Fruit fly (Drosophila melanogaster): Measurements from ENCODE around the gene CG4854.

Gene CG4854

dm6 chr3R:19998418-19998817 is 29.4 kb upstream of the CG4854 start (continued):
- TF ChIP-seq achi (GFP tag; optimal IDR thresholded peaks at IDR 0.05) (peak; percentile 77), CG3919 (GFP tag; optimal IDR thresholded peaks at IDR 0.05) (peak; percentile 82), Met (GFP tag; optimal IDR thresholded peaks at IDR 0.05) (peak; percentile 70), CG6854 (GFP tag; optimal IDR thresholded peaks at IDR 0.05) (no peak), vri (GFP tag; optimal IDR thresholded peaks at IDR 0.05) (peak; percentile 40), ss (GFP tag; optimal IDR thresholded peaks at IDR 0.05) (peak; percentile 20 to 51), Blimp-1 (GFP tag; optimal IDR thresholded peaks at IDR 0.05) (no peak), dsx (GFP tag; optimal IDR thresholded peaks at IDR 0.05; ENCODE audit: poor library complexity, severe bottlenecking) (peak; percentile 48), Ets96B (tag; optimal IDR thresholded peaks at IDR 0.05) (peak; percentile 63), OdsH (GFP tag; optimal IDR thresholded peaks at IDR 0.05) (peak; percentile 76), Eip78C (GFP tag) (peak; percentile 87), esn (GFP tag; optimal IDR thresholded peaks at IDR 0.05) (peak; percentile 68), CG11294 (GFP tag; IDR thresholded peaks at IDR 0.05) (peak; percentile 46), Sox102F (GFP tag; optimal IDR thresholded peaks at IDR 0.05) (peak; percentile 48), CG4318 (GFP tag; optimal IDR thresholded peaks at IDR 0.05) (peak; percentile 19), lz (GFP tag; optimal IDR thresholded peaks at IDR 0.05) (peak; percentile 62), CG9139 (GFP tag; optimal IDR thresholded peaks at IDR 0.05) (peak; percentile 37), CG3032 (tag; optimal IDR thresholded peaks at IDR 0.05) (peak; percentile 62), Ets21C (GFP tag; optimal IDR thresholded peaks at IDR 0.05) (peak; percentile 40), Smox (GFP tag; optimal IDR thresholded peaks at IDR 0.05) (peak; percentile 55), CG6163 (GFP tag; IDR thresholded peaks at IDR 0.05) (peak; percentile 85), Eip93F (GFP tag; optimal IDR thresholded peaks at IDR 0.05) (no peak), Sox15 (GFP tag; optimal IDR thresholded peaks at IDR 0.05) (peak; percentile 37)

dm6 chr3R:19999474-19999873 is 28.4 kb upstream of the CG4854 start:
- TF ChIP-seq Sox15 (GFP tag; optimal IDR thresholded peaks at IDR 0.05) (peak; percentile 50), CG6808 (GFP tag; optimal IDR thresholded peaks at IDR 0.05) (peak; percentile 73), pdm3 (GFP tag; optimal IDR thresholded peaks at IDR 0.05) (peak; percentile 76), Hr39 (GFP tag; optimal IDR thresholded peaks at IDR 0.05) (peak; percentile 60), ss (GFP tag; optimal IDR thresholded peaks at IDR 0.05) (peak; percentile 20 to 54), Eip75B (GFP tag; optimal IDR thresholded peaks at IDR 0.05) (peak; percentile 58), OdsH (GFP tag; optimal IDR thresholded peaks at IDR 0.05) (peak; percentile 85), CG6854 (GFP tag; optimal IDR thresholded peaks at IDR 0.05) (peak; percentile 17), CG9139 (GFP tag; optimal IDR thresholded peaks at IDR 0.05) (peak; percentile 52), dac (GFP tag; optimal IDR thresholded peaks at IDR 0.05) (peak; percentile 32), Hr38 (GFP tag; optimal IDR thresholded peaks at IDR 0.05) (no peak), CG1621 (tag; optimal IDR thresholded peaks at IDR 0.05) (peak; percentile 56), svp (GFP tag) (peak; percentile 72), CG3032 (tag; optimal IDR thresholded peaks at IDR 0.05) (peak; percentile 83), net (GFP tag; optimal IDR thresholded peaks at IDR 0.05) (peak; percentile 80), Hr4 (GFP tag; optimal IDR thresholded peaks at IDR 0.05) (peak; percentile 74), salr (GFP tag; optimal IDR thresholded peaks at IDR 0.05) (peak; percentile 16 to 81), CG11762 (GFP tag; optimal IDR thresholded peaks at IDR 0.05; ENCODE audit: insufficient read depth) (peak; percentile 71), Sox14 (GFP tag; optimal IDR thresholded peaks at IDR 0.05) (peak; percentile 56), acj6 (GFP tag; optimal IDR thresholded peaks at IDR 0.05) (peak; percentile 87), fkh (GFP tag; optimal IDR thresholded peaks at IDR 0.05) (no peak), topi (GFP tag; optimal IDR thresholded peaks at IDR 0.05) (peak; percentile 67), Smox (GFP tag; optimal IDR thresholded peaks at IDR 0.05) (peak; percentile 73), CG6276 (GFP tag; optimal IDR thresholded peaks at IDR 0.05) (peak; percentile 40), Met (GFP tag; optimal IDR thresholded peaks at IDR 0.05) (peak; percentile 73), fd85E (GFP tag; optimal IDR thresholded peaks at IDR 0.05) (no peak), CG11902 (GFP tag; optimal IDR thresholded peaks at IDR 0.05) (peak; percentile 60), CG6163 (GFP tag; IDR thresholded peaks at IDR 0.05) (peak; percentile 80), CG15336 (GFP tag; IDR thresholded peaks at IDR 0.05) (peak; percentile 86), lz (GFP tag; optimal IDR thresholded peaks at IDR 0.05) (peak; percentile 62), Sox102F (GFP tag; optimal IDR thresholded peaks at IDR 0.05) (peak; percentile 72), Eip93F (GFP tag; optimal IDR thresholded peaks at IDR 0.05) (no peak), cyc (GFP tag; optimal IDR thresholded peaks at IDR 0.05) (peak; percentile 63), achi (GFP tag; optimal IDR thresholded peaks at IDR 0.05) (peak; percentile 85), fd59A (GFP tag; optimal IDR thresholded peaks at IDR 0.05) (peak; percentile 60), CG3919 (GFP tag; optimal IDR thresholded peaks at IDR 0.05) (peak; percentile 82), CG32006 (GFP tag; optimal IDR thresholded peaks at IDR 0.05) (peak; percentile 87), CG8632 (GFP tag; optimal IDR thresholded peaks at IDR 0.05) (peak; percentile 79), CG7368 (GFP tag; optimal IDR thresholded peaks at IDR 0.05) (peak; percentile 62)

Measured in whole organism, prepupa.